Worm (Caenorhabditis elegans): ENCODE measurements around the gene pals-28.
"Not testable (repeated sequence)": the region's sequence is repeated elsewhere in the genome, so short reads cannot be mapped to it uniquely, and the experiment has no call there.

The pals-28 gene

DNA sequence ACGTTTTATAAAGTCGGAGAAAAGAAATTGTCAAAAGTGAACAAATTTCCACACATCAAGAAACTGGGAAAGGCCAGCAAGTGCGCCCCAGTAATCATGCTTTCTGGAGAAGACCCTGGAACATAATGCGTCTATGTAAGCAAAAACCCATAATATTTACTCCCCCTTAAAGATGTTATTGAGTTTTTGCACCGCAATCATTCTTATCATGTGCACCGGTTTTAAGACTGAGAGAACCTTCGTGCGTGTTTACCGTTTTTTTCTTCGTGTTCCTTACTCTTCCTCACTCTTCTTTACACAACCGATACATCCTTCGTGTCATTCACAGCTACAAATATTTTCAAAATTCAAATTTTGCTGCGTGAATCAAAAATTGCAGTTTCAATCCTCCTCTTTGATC lies 11.7 kb upstream of the pals-28 start (continued):
- TF ChIP-seq T07F8.4 (tag; optimal IDR thresholded peaks at IDR 0.05) (no peak), madf-3 (GFP tag; IDR thresholded peaks at IDR 0.05) (no peak), K12H6.12 (tag; optimal IDR thresholded peaks at IDR 0.05) (no peak)

DNA sequence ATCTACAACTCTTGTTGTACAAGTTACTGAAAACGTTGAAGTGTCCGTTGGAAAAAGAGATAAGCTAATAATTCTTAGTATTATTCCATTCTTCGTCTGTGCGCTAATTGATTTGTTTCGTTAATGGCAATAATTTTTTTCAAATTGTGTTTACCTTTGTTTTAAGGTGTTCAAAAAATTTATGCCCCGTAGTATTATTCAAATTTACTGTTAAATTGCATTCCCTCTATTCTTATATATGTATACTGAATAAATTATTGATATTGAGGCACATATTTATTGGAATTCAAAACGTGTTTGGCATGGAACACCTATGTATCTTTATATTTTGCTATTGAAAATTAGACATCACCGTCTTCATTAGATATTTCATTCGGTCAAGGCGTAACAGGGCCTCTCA lies 9.7 kb upstream of the pals-28 start, which contains the start of gene pals-26:
Gene pals-26, plus strand, starts transcription at position 301 of the 400 bp plus-strand sequence.
- TF ChIP-seq lag-1 (GFP tag; IDR thresholded peaks at IDR 0.05) (no peak), zfh-2 (GFP tag; conservative IDR thresholded peaks at IDR 0.05) (no peak), aptf-2 (GFP tag; conservative IDR thresholded peaks at IDR 0.05) (no peak), Y67H2A.10 (GFP tag; conservative IDR thresholded peaks at IDR 0.05) (no peak), him-1 (tag; optimal IDR thresholded peaks at IDR 0.05) (no peak), nhr-179 (tag; optimal IDR thresholded peaks at IDR 0.05) (no peak), F57C9.4 (tag; optimal IDR thresholded peaks at IDR 0.05) (no peak), F52B5.7 (tag; optimal IDR thresholded peaks at IDR 0.05) (no peak), F33H1.4 (GFP tag; IDR thresholded peaks at IDR 0.05) (no peak), F39B2.1 (GFP tag; IDR thresholded peaks at IDR 0.05) (no peak), hlh-26 (GFP tag; conservative IDR thresholded peaks at IDR 0.05) (no peak), repo-1 (tag; optimal IDR thresholded peaks at IDR 0.05) (no peak)

DNA sequence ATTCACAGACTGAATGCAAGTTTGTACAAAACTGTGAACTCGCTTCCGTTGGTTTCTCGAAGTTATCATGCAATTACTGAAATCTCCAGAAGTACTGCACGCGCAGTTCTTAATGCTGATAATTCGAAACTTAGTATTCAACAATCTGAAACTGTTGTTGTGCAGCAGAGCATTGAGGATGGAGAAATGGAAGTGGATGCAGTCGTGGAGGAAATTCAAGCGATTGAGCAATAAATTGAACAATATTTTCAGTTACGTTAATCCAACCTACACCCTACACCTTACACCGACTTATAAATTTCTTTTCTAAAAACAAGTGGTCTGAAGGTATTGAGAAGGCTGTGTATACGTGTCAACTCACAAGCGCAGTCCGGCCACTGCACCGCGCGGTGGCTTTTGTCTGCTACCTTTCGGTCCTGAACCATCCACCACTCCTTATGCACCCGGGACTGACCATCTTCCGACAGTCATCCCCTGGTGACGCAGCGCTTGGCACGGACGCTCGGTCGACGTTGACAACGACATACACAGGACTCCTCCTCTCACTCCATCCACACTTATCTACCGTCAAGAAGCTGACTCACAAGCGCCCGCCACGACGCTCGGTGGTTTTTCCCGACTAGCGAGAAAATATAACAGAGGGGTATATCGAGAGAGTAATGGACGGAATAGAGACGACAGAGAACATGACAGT lies 5.8 kb upstream of the pals-28 start:
- TF ChIP-seq let-607 (tag; optimal IDR thresholded peaks at IDR 0.05) (peak; percentile 34 to 51), die-1 (tag; optimal IDR thresholded peaks at IDR 0.05) (peak; percentile 0), ztf-18 (tag; optimal IDR thresholded peaks at IDR 0.05) (peak; percentile 66), Y95B8A.8 (GFP tag; IDR thresholded peaks at IDR 0.05) (0 out of 2 replicates have a peak, but pooled peaks have one; percentile 20), zfh-2 (GFP tag; conservative IDR thresholded peaks at IDR 0.05) (peak; percentile 88), tbp1 (GFP tag; optimal IDR thresholded peaks at IDR 0.05) (peak; percentile 77), egl-44 (GFP tag; IDR thresholded peaks at IDR 0.05) (peak; percentile 76), rpc-1 (optimal IDR thresholded peaks at IDR 0.05) (peak; percentile 63), rpc-1 (tag; optimal IDR thresholded peaks at IDR 0.05) (peak; percentile 63), somi-1 (GFP tag; optimal IDR thresholded peaks at IDR 0.05) (peak; percentile 1), hmg-1.2 (GFP tag; IDR thresholded peaks at IDR 0.05) (peak; percentile 76), ZK185.1 (tag; optimal IDR thresholded peaks at IDR 0.05; ENCODE audit: poor library complexity, severe bottlenecking) (peak; percentile 78), pbrm-1 (GFP tag; IDR thresholded peaks at IDR 0.05) (peak; percentile 56), cebp-2 (GFP tag; IDR thresholded peaks at IDR 0.05) (peak; percentile 16; the same call in 1 of the 2 replicates), cebp-1 (tag; optimal IDR thresholded peaks at IDR 0.05) (peak; percentile 54), K11D2.4 (GFP tag; IDR thresholded peaks at IDR 0.05) (peak; percentile 76), B0261.1 (tag; optimal IDR thresholded peaks at IDR 0.05) (peak; percentile 67), lin-54 (GFP tag; optimal IDR thresholded peaks at IDR 0.05) (peak; percentile 38), attf-5 (GFP tag; optimal IDR thresholded peaks at IDR 0.05) (peak; percentile 10), fkh-3 (tag; optimal IDR thresholded peaks at IDR 0.05) (peak; percentile 63), madf-6 (GFP tag; IDR thresholded peaks at IDR 0.05) (peak; percentile 28), rcor-1 (GFP tag; IDR thresholded peaks at IDR 0.05) (peak; percentile 57), ceh-58 (GFP tag; IDR thresholded peaks at IDR 0.05) (0 out of 2 replicates have a peak, but pooled peaks have one; percentile 2), lsl-1 (GFP tag; optimal IDR thresholded peaks at IDR 0.05) (peak; percentile 34), ceh-40 (GFP tag; IDR thresholded peaks at IDR 0.05) (0 out of 2 replicates have a peak, but pooled peaks have one; percentile 33), ama-1 (GFP tag; optimal IDR thresholded peaks at IDR 0.05) (peak in 1 of 2 experiments; percentile 25), nhr-80 (tag; optimal IDR thresholded peaks at IDR 0.05) (peak; percentile 86), C17E4.6 (GFP tag; IDR thresholded peaks at IDR 0.05) (peak; percentile 17; the same call in 1 of the 2 replicates), ztf-3 (GFP tag; optimal IDR thresholded peaks at IDR 0.05) (peak; percentile 42), ekl-4 (GFP tag; IDR thresholded peaks at IDR 0.05) (peak; percentile 52)
- not testable (repeated sequence) for TF ChIP-seq cebp-1 (GFP tag; IDR thresholded peaks at IDR 0.05); ama-1 (optimal IDR thresholded peaks at IDR 0.05)
